Fruit fly (Drosophila melanogaster) whole organism, wandering third instar larva: ENCODE data around the gene CG7556.

Experiments used
- Abd-B ChIP-seq: fragments of >200 bp; optimal IDR thresholded peaks from 2 replicates; lab custom pipeline; 2017; ENCODE audit warnings: missing biosample characterization, missing genetic modification characterization
- CG32264 ChIP-seq: fragments of 200-800 bp; sonication (Bioruptor generic); optimal IDR thresholded peaks from 2 replicates; lab custom pipeline; 2016; ENCODE audit warnings: missing biosample characterization, missing genetic modification characterization
- CG9705 ChIP-seq: fragments of 200-800 bp; sonication (Bioruptor generic); optimal IDR thresholded peaks from 2 replicates; lab custom pipeline; 2018; ENCODE audit warnings: missing biosample characterization, mild to moderate bottlenecking, missing genetic modification characterization
- CrebA ChIP-seq: fragments of 200-800 bp; sonication (Bioruptor generic); optimal IDR thresholded peaks from 2 replicates; lab custom pipeline; 2016; ENCODE audit warnings: missing biosample characterization, mild to moderate bottlenecking, missing genetic modification characterization, borderline replicate concordance
- Dfd ChIP-seq: fragments of >200 bp; optimal IDR thresholded peaks from 2 replicates; lab custom pipeline; 2017; ENCODE audit warnings: missing biosample characterization, missing genetic modification characterization
- Dif ChIP-seq: fragments of 200-275, 200-300 bp; sonication (Bioruptor generic); optimal IDR thresholded peaks from 2 replicates; lab custom pipeline; 2018; ENCODE audit warnings: missing biosample characterization, missing genetic modification characterization; ENCODE audit not compliant: partially characterized antibody
- GATAd ChIP-seq: sonication (Bioruptor generic); optimal IDR thresholded peaks from 2 replicates; lab custom pipeline; 2016; ENCODE audit warnings: missing biosample characterization, missing genetic modification characterization
- HLH106 ChIP-seq: fragments of 200-800 bp; optimal IDR thresholded peaks from 3 replicates; lab custom pipeline; 2019; ENCODE audit warnings: missing biosample characterization, mild to moderate bottlenecking, missing genetic modification characterization, moderate library complexity
- Hnf4 ChIP-seq: fragments of 200-800 bp; sonication (Bioruptor generic); optimal IDR thresholded peaks from 2 replicates; lab custom pipeline; 2016; ENCODE audit warnings: missing biosample characterization, mild to moderate bottlenecking, missing genetic modification characterization
- Hr78 ChIP-seq: fragments of >200 bp; optimal IDR thresholded peaks from 2 replicates; lab custom pipeline; 2017; ENCODE audit warnings: missing biosample characterization, missing genetic modification characterization
- Hr83 ChIP-seq: fragments of 200-300 bp; sonication (Bioruptor generic); optimal IDR thresholded peaks from 2 replicates; lab custom pipeline; 2016; ENCODE audit warnings: missing biosample characterization, mild to moderate bottlenecking, missing genetic modification characterization, moderate library complexity; ENCODE audit not compliant: poor library complexity, severe bottlenecking
- Jra ChIP-seq: sonication (Bioruptor generic); optimal IDR thresholded peaks from 2 replicates; lab custom pipeline; 2016; ENCODE audit warnings: missing biosample characterization, missing genetic modification characterization
- Mio ChIP-seq: sonication (Bioruptor generic); optimal IDR thresholded peaks from 2 replicates; lab custom pipeline; 2016; ENCODE audit warnings: missing biosample characterization, missing genetic modification characterization
- Myc ChIP-seq: fragments of >200 bp; optimal IDR thresholded peaks from 2 replicates; lab custom pipeline; 2017
- N ChIP-seq: fragments of >200 bp; optimal IDR thresholded peaks from 2 replicates; lab custom pipeline; 2018; ENCODE audit warnings: missing biosample characterization, missing external identifiers, missing genetic modification characterization
- OdsH ChIP-seq: fragments of 200-800 bp; sonication (Bioruptor generic); optimal IDR thresholded peaks from 2 replicates; lab custom pipeline; 2016; ENCODE audit warnings: missing biosample characterization, mild to moderate bottlenecking, missing genetic modification characterization
- Rel ChIP-seq, 2 experiments: fragments of 200-800 bp; sonication (Bioruptor generic) in 1 of 2; optimal IDR thresholded peaks; 2 replicates in 1 of 2; 3 replicates in 1 of 2; lab custom pipeline; 2016 to 2019; ENCODE audit warnings: mild to moderate bottlenecking in 2 of 2, missing biosample characterization in 2 of 2, missing genetic modification characterization in 2 of 2, moderate library complexity in 1 of 2
- Sp1 ChIP-seq: fragments of 200-800 bp; sonication (Bioruptor generic); optimal IDR thresholded peaks from 3 replicates; lab custom pipeline; 2019; ENCODE audit warnings: missing biosample characterization, mild to moderate bottlenecking, missing genetic modification characterization, moderate library complexity
- Vsx2 ChIP-seq: fragments of 200-300, 225-300 bp; sonication (Bioruptor generic); optimal IDR thresholded peaks from 2 replicates; lab custom pipeline; 2018; ENCODE audit warnings: missing biosample characterization, missing genetic modification characterization; ENCODE audit not compliant: partially characterized antibody
- br ChIP-seq: fragments of 200-800 bp; sonication (Bioruptor generic); optimal IDR thresholded peaks from 2 replicates; lab custom pipeline; 2016; ENCODE audit warnings: missing biosample characterization, missing genetic modification characterization
- brk ChIP-seq: fragments of 200-800 bp; sonication (Bioruptor generic); optimal IDR thresholded peaks from 2 replicates; lab custom pipeline; 2016; ENCODE audit warnings: missing biosample characterization, mild to moderate bottlenecking, missing genetic modification characterization
- dl ChIP-seq, 2 experiments: fragments of 175-275, 200-275 bp in 1 of 2; fragments of 200-275 bp in 1 of 2; sonication (Bioruptor generic); optimal IDR thresholded peaks; lab custom pipeline; 2018; ENCODE audit warnings: mild to moderate bottlenecking in 2 of 2, missing biosample characterization in 2 of 2, missing genetic modification characterization in 2 of 2, moderate library complexity in 2 of 2; ENCODE audit not compliant: partially characterized antibody in 2 of 2, insufficient read depth in 1 of 2
- dmrt93B ChIP-seq: fragments of 200-800 bp; sonication (Bioruptor generic); optimal IDR thresholded peaks from 2 replicates; lab custom pipeline; 2018; ENCODE audit warnings: missing biosample characterization, mild to moderate bottlenecking, missing genetic modification characterization
- dsf ChIP-seq: sonication (Bioruptor generic); optimal IDR thresholded peaks from 2 replicates; lab custom pipeline; 2016; ENCODE audit warnings: missing biosample characterization, missing genetic modification characterization, borderline replicate concordance
- ey ChIP-seq: fragments of 200-800 bp; sonication (Bioruptor generic); optimal IDR thresholded peaks from 2 replicates; lab custom pipeline; 2016; ENCODE audit warnings: missing biosample characterization, missing genetic modification characterization
- foxo ChIP-seq, 2 experiments: fragments of 200-800 bp; sonication (Bioruptor generic); optimal IDR thresholded peaks; 2 replicates in 1 of 2; 3 replicates in 1 of 2; lab custom pipeline; 2016 to 2017; ENCODE audit warnings: missing biosample characterization in 2 of 2, missing genetic modification characterization in 2 of 2
- fru ChIP-seq: fragments of 200-800 bp; sonication (Bioruptor generic); optimal IDR thresholded peaks from 3 replicates; lab custom pipeline; 2016; ENCODE audit warnings: missing biosample characterization, mild to moderate bottlenecking, missing genetic modification characterization
- h ChIP-seq: fragments of 200-800 bp; sonication (Bioruptor generic); optimal IDR thresholded peaks from 3 replicates; lab custom pipeline; 2016; ENCODE audit warnings: missing biosample characterization, mild to moderate bottlenecking, missing genetic modification characterization
- jim ChIP-seq: fragments of 175-275, 200-325 bp; sonication (Bioruptor generic); optimal IDR thresholded peaks from 2 replicates; lab custom pipeline; 2016; ENCODE audit warnings: missing biosample characterization, mild to moderate bottlenecking, missing genetic modification characterization
- lola ChIP-seq: fragments of >200 bp; optimal IDR thresholded peaks from 2 replicates; lab custom pipeline; 2017; ENCODE audit warnings: missing biosample characterization, missing genetic modification characterization
- pan ChIP-seq: fragments of >200 bp; optimal IDR thresholded peaks from 2 replicates; lab custom pipeline; 2017
- psq ChIP-seq: fragments of 200-800 bp; sonication (Bioruptor generic); optimal IDR thresholded peaks from 3 replicates; lab custom pipeline; 2017; ENCODE audit warnings: missing biosample characterization, mild to moderate bottlenecking, missing genetic modification characterization, moderate library complexity
- rgr ChIP-seq: fragments of 200-800 bp; sonication (Bioruptor generic); optimal IDR thresholded peaks from 3 replicates; lab custom pipeline; 2016; ENCODE audit warnings: missing biosample characterization, mild to moderate bottlenecking, missing genetic modification characterization
- sage ChIP-seq: fragments of 200-800 bp; sonication (Bioruptor generic); optimal IDR thresholded peaks from 2 replicates; lab custom pipeline; 2016; ENCODE audit warnings: missing biosample characterization, mild to moderate bottlenecking, missing genetic modification characterization
- sv ChIP-seq: fragments of 200-800 bp; sonication (Bioruptor generic); optimal IDR thresholded peaks from 3 replicates; lab custom pipeline; 2016; ENCODE audit warnings: missing biosample characterization, missing genetic modification characterization
- tai ChIP-seq: sonication (Bioruptor generic); optimal IDR thresholded peaks from 2 replicates; lab custom pipeline; 2016; ENCODE audit warnings: missing biosample characterization, missing genetic modification characterization
- usp ChIP-seq: fragments of >200 bp; optimal IDR thresholded peaks from 2 replicates; lab custom pipeline; 2017; ENCODE audit warnings: missing biosample characterization, missing genetic modification characterization
- woc ChIP-seq: sonication (Bioruptor generic); optimal IDR thresholded peaks from 2 replicates; lab custom pipeline; 2016; ENCODE audit warnings: missing biosample characterization, mild to moderate bottlenecking, missing genetic modification characterization

Gene CG7556

dm6 chrX:19154998-19155397 is 24.6 kb downstream of the CG7556 start:
- TF ChIP-seq psq (GFP tag; lab: Kevin White, UChicago) (peak; percentile 81), ey (GFP tag; lab: Kevin White, UChicago) (peak; percentile 90), Myc (no peak), Vsx2 (GFP tag; lab: Kevin White, UChicago) (no peak), Sp1 (GFP tag; lab: Kevin White, UChicago) (peak; percentile 86), fru (peak; percentile 92), usp (no peak), foxo (GFP tag; optimal IDR thresholded peaks at IDR 0.05; lab: Kevin White, UChicago) (peak; percentile 70 to 89), sv (peak; percentile 73), Hr83 (GFP tag; lab: Kevin White, UChicago) (no peak), dsf (no peak), Mio (GFP tag; lab: Kevin White, UChicago) (peak; percentile 5), brk (peak; percentile 58), lola (no peak), Hr78 (GFP tag; lab: Kevin White, UChicago) (no peak), CG32264 (GFP tag; lab: Kevin White, UChicago) (peak; percentile 89), Rel (GFP tag; optimal IDR thresholded peaks at IDR 0.05; lab: Kevin White, UChicago) (peak; percentile 56), Rel (tag; optimal IDR thresholded peaks at IDR 0.05; lab: Kevin White, UChicago) (peak; percentile 52), GATAd (GFP tag; lab: Kevin White, UChicago) (no peak), rgr (GFP tag; lab: Kevin White, UChicago) (peak; percentile 89), OdsH (GFP tag; lab: Kevin White, UChicago) (peak; percentile 85), h (GFP tag; lab: Kevin White, UChicago) (peak; percentile 90), pan (lab: Kevin White, UChicago) (no peak), CG9705 (peak; percentile 50), dmrt93B (GFP tag; lab: Kevin White, UChicago) (peak; percentile 78), Hnf4 (GFP tag; lab: Kevin White, UChicago) (peak; percentile 83), Dif (GFP tag; lab: Kevin White, UChicago) (no peak), br (GFP tag; lab: Kevin White, UChicago) (peak; percentile 92), CrebA (GFP tag; lab: Kevin White, UChicago) (no peak), dl (GFP tag; optimal IDR thresholded peaks at IDR 0.05; lab: Kevin White, UChicago; ENCODE audit: insufficient read depth in 1 of 2, partially characterized antibody in 2 of 2) (no peak), sage (peak; percentile 73), N (GFP tag; lab: Kevin White, UChicago) (no peak), Abd-B (no peak), woc (GFP tag; lab: Kevin White, UChicago) (peak; percentile 81), HLH106 (tag; lab: Kevin White, UChicago) (peak; percentile 89), Jra (GFP tag; lab: Kevin White, UChicago) (peak; percentile 69), jim (GFP tag; lab: Kevin White, UChicago) (no peak), Dfd (GFP tag; lab: Kevin White, UChicago) (no peak), tai (GFP tag; lab: Kevin White, UChicago) (peak; percentile 57)

- TF ChIP-seq Dfd (GFP tag; lab: Kevin White, UChicago): no peak
- TF ChIP-seq ey (GFP tag; lab: Kevin White, UChicago): no peak
- TF ChIP-seq brk: no peak
- TF ChIP-seq rgr (GFP tag; lab: Kevin White, UChicago): no peak
- no peak for TF ChIP-seq sv
- no peak for TF ChIP-seq foxo (GFP tag; optimal IDR thresholded peaks at IDR 0.05; lab: Kevin White, UChicago)
- TF ChIP-seq dl (GFP tag; optimal IDR thresholded peaks at IDR 0.05; lab: Kevin White, UChicago; ENCODE audit: insufficient read depth in 1 of 2, partially characterized antibody in 2 of 2): no peak
- TF ChIP-seq Hr83 (GFP tag; lab: Kevin White, UChicago): no peak
- no peak for TF ChIP-seq HLH106 (tag; lab: Kevin White, UChicago)
- TF ChIP-seq Abd-B: no peak
Observed at dm6 chrX:19154249-19154648, 25.4 kb downstream of the CG7556 start.
